Fruit fly (Drosophila melanogaster) whole organism, prepupa: ENCODE measurements around the gene CG11714.
A peak's percentile ranks its signal among the peaks of the same experiment; 100 is the strongest.

ENCODE experiments used
- Blimp-1 ChIP-seq: fragments of 200-800 bp; sonication (Bioruptor generic); optimal IDR thresholded peaks from 3 replicates; lab custom pipeline; 2017; ENCODE audit warnings: missing biosample characterization, missing genetic modification characterization, mild to moderate bottlenecking, moderate library complexity, missing genetic modification reagents
- CG10631 ChIP-seq: fragments of 200-800 bp; sonication (Bioruptor generic); optimal IDR thresholded peaks from 2 replicates; lab custom pipeline; 2016; ENCODE audit warnings: missing biosample characterization, missing genetic modification characterization
- CG10669 ChIP-seq: fragments of 200-800 bp; sonication (Bioruptor generic); optimal IDR thresholded peaks from 3 replicates; lab custom pipeline; 2018; ENCODE audit warnings: missing biosample characterization, mild to moderate bottlenecking, missing genetic modification characterization, moderate library complexity
- CG11294 ChIP-seq: fragments of 200-800 bp; sonication (Bioruptor generic); IDR thresholded peaks from 2 replicates; pipeline ENCODE4 v1.3.6; 2022; ENCODE audit warnings: missing biosample characterization, missing genetic modification characterization
- CG11762 ChIP-seq: fragments of 200-800 bp; sonication (Bioruptor generic); optimal IDR thresholded peaks from 3 replicates; lab custom pipeline; 2016; ENCODE audit warnings: missing biosample characterization, missing genetic modification characterization; ENCODE audit not compliant: insufficient read depth
- CG11902 ChIP-seq: fragments of 200-800 bp; sonication (Bioruptor generic); optimal IDR thresholded peaks from 3 replicates; lab custom pipeline; 2016; ENCODE audit warnings: missing biosample characterization, missing genetic modification characterization
- CG15336 ChIP-seq: fragments of 200-800 bp; sonication (Bioruptor generic); IDR thresholded peaks from 2 replicates; pipeline ENCODE4 v1.3.6; 2022; ENCODE audit warnings: missing biosample characterization, missing genetic modification characterization
- CG1621 ChIP-seq: fragments of 200-800 bp; sonication (Bioruptor generic); optimal IDR thresholded peaks from 3 replicates; lab custom pipeline; 2018; ENCODE audit warnings: missing biosample characterization, mild to moderate bottlenecking, missing genetic modification characterization
- CG16779 ChIP-seq: fragments of 200-800 bp; sonication (Bioruptor generic); optimal IDR thresholded peaks from 3 replicates; lab custom pipeline; 2017; ENCODE audit warnings: missing biosample characterization, mild to moderate bottlenecking, missing genetic modification characterization
- CG31627 ChIP-seq: fragments of 200-800 bp; sonication (Bioruptor generic); optimal IDR thresholded peaks from 3 replicates; lab custom pipeline; 2016; ENCODE audit warnings: missing biosample characterization, missing genetic modification characterization
- CG32006 ChIP-seq: fragments of 200-800 bp; sonication (Bioruptor generic); optimal IDR thresholded peaks from 3 replicates; lab custom pipeline; 2017; ENCODE audit warnings: missing biosample characterization, mild to moderate bottlenecking, missing genetic modification characterization
- CG34406 ChIP-seq: fragments of 200-800 bp; sonication (Bioruptor generic); optimal IDR thresholded peaks from 3 replicates; lab custom pipeline; 2016; ENCODE audit warnings: missing biosample characterization, missing genetic modification characterization
- CG3919 ChIP-seq: fragments of 200-800 bp; sonication (Bioruptor generic); optimal IDR thresholded peaks from 3 replicates; lab custom pipeline; 2016; ENCODE audit warnings: missing biosample characterization, missing genetic modification characterization
- CG4318 ChIP-seq: fragments of 200-800 bp; sonication (Bioruptor generic); optimal IDR thresholded peaks from 3 replicates; lab custom pipeline; 2017; ENCODE audit warnings: missing biosample characterization, mild to moderate bottlenecking, missing genetic modification characterization
- CG6163 ChIP-seq: fragments of 200-800 bp; sonication (Bioruptor generic); IDR thresholded peaks from 3 replicates; pipeline ENCODE4 v1.3.6; 2022; ENCODE audit warnings: missing biosample characterization, missing genetic modification characterization
- CG6276 ChIP-seq: fragments of 200-800 bp; sonication (Bioruptor generic); optimal IDR thresholded peaks from 2 replicates; lab custom pipeline; 2017; ENCODE audit warnings: missing biosample characterization, mild to moderate bottlenecking, missing genetic modification characterization
- CG6808 ChIP-seq: fragments of 200-800 bp; sonication (Bioruptor generic); optimal IDR thresholded peaks from 3 replicates; lab custom pipeline; 2017; ENCODE audit warnings: missing biosample characterization, missing genetic modification characterization, mild to moderate bottlenecking, moderate library complexity, missing genetic modification reagents
- CG7368 ChIP-seq: fragments of 200-800 bp; sonication (Bioruptor generic); optimal IDR thresholded peaks from 3 replicates; lab custom pipeline; 2016; ENCODE audit warnings: missing biosample characterization, missing genetic modification characterization
- CG8119 ChIP-seq: fragments of 200-800 bp; sonication (Bioruptor generic); IDR thresholded peaks from 3 replicates; pipeline ENCODE4 v1.3.6; 2022; ENCODE audit warnings: missing biosample characterization, missing genetic modification characterization
- CG8319 ChIP-seq: fragments of 200-800 bp; sonication (Bioruptor generic); optimal IDR thresholded peaks from 3 replicates; lab custom pipeline; 2016; ENCODE audit warnings: missing biosample characterization, missing genetic modification characterization
- CG9139 ChIP-seq: fragments of 200-800 bp; sonication (Bioruptor generic); optimal IDR thresholded peaks from 3 replicates; lab custom pipeline; 2017; ENCODE audit warnings: missing biosample characterization, mild to moderate bottlenecking, missing genetic modification characterization
- Eip75B ChIP-seq: fragments of 200-800 bp; sonication (Bioruptor generic); optimal IDR thresholded peaks from 3 replicates; lab custom pipeline; 2016; ENCODE audit warnings: missing biosample characterization, missing genetic modification characterization
- Eip78C ChIP-seq: fragments of 200-800 bp; sonication (Bioruptor generic); peaks from one replicate; lab custom pipeline; 2016; ENCODE audit warnings: missing biosample characterization, missing genetic modification characterization
- Ets96B ChIP-seq: fragments of 200-800 bp; optimal IDR thresholded peaks from 2 replicates; lab custom pipeline; 2019; ENCODE audit warnings: missing biosample characterization, mild to moderate bottlenecking, missing genetic modification characterization, moderate library complexity
- Gug ChIP-seq: fragments of 200-800 bp; sonication (Bioruptor generic); IDR thresholded peaks from 2 replicates; pipeline ENCODE4 v1.3.6; 2022; ENCODE audit warnings: missing biosample characterization, missing genetic modification characterization
- Hr39 ChIP-seq: fragments of 200-800 bp; sonication (Bioruptor generic); optimal IDR thresholded peaks from 2 replicates; lab custom pipeline; 2016; ENCODE audit warnings: missing biosample characterization, missing genetic modification characterization
- Lpt ChIP-seq: fragments of 200-800 bp; sonication (Bioruptor generic); optimal IDR thresholded peaks from 3 replicates; lab custom pipeline; 2016; ENCODE audit warnings: missing biosample characterization, missing genetic modification characterization
- Met ChIP-seq: fragments of 200-800 bp; sonication (Bioruptor generic); optimal IDR thresholded peaks from 3 replicates; lab custom pipeline; 2016; ENCODE audit warnings: missing biosample characterization, missing genetic modification characterization
- OdsH ChIP-seq: fragments of 200-800 bp; sonication (Bioruptor generic); optimal IDR thresholded peaks from 3 replicates; lab custom pipeline; 2016; ENCODE audit warnings: missing biosample characterization, missing genetic modification characterization
- Smox ChIP-seq: fragments of 200-800 bp; sonication (Bioruptor generic); optimal IDR thresholded peaks from 3 replicates; lab custom pipeline; 2016; ENCODE audit warnings: missing biosample characterization, missing genetic modification characterization
- Sox15 ChIP-seq: fragments of 200-800 bp; sonication (Bioruptor generic); optimal IDR thresholded peaks from 3 replicates; lab custom pipeline; 2016; ENCODE audit warnings: missing biosample characterization, missing genetic modification characterization
- dsx ChIP-seq: fragments of 200-800 bp; optimal IDR thresholded peaks from 3 replicates; lab custom pipeline; 2019; ENCODE audit warnings: missing biosample characterization, mild to moderate bottlenecking, missing genetic modification characterization, moderate library complexity; ENCODE audit not compliant: poor library complexity, severe bottlenecking
- eg ChIP-seq: fragments of 200-800 bp; sonication (Bioruptor generic); IDR thresholded peaks from 3 replicates; pipeline ENCODE4 v1.3.6; 2022; ENCODE audit warnings: missing biosample characterization, missing genetic modification characterization
- esn ChIP-seq: fragments of 200-800 bp; sonication (Bioruptor generic); optimal IDR thresholded peaks from 2 replicates; lab custom pipeline; 2016; ENCODE audit warnings: missing biosample characterization, mild to moderate bottlenecking, missing genetic modification characterization, moderate library complexity
- fd59A ChIP-seq: fragments of 200-800 bp; sonication (Bioruptor generic); optimal IDR thresholded peaks from 2 replicates; lab custom pipeline; 2017; ENCODE audit warnings: missing biosample characterization, mild to moderate bottlenecking, missing genetic modification characterization, missing genetic modification reagents
- net ChIP-seq: fragments of 200-800 bp; sonication (Bioruptor generic); optimal IDR thresholded peaks from 3 replicates; lab custom pipeline; 2016; ENCODE audit warnings: missing biosample characterization, missing genetic modification characterization
- pdm3 ChIP-seq: fragments of 200-800 bp; sonication (Bioruptor generic); optimal IDR thresholded peaks from 3 replicates; lab custom pipeline; 2016; ENCODE audit warnings: missing biosample characterization, missing genetic modification characterization
- salr ChIP-seq, 2 experiments: fragments of 200-800 bp; sonication (Bioruptor generic); optimal IDR thresholded peaks; 3 replicates each; lab custom pipeline; 2016 to 2018; ENCODE audit warnings: missing biosample characterization in 2 of 2, missing genetic modification characterization in 2 of 2, mild to moderate bottlenecking in 1 of 2
- spab ChIP-seq: fragments of 200-800 bp; sonication (Bioruptor generic); optimal IDR thresholded peaks from 2 replicates; lab custom pipeline; 2017; ENCODE audit warnings: missing biosample characterization, mild to moderate bottlenecking, missing genetic modification characterization, missing genetic modification reagents
- ss ChIP-seq, 2 experiments: fragments of 200-800 bp; sonication (Bioruptor generic); optimal IDR thresholded peaks; 2 replicates in 1 of 2; 3 replicates in 1 of 2; lab custom pipeline; 2017 to 2018; ENCODE audit warnings: mild to moderate bottlenecking in 2 of 2, missing biosample characterization in 2 of 2, missing genetic modification characterization in 2 of 2, moderate library complexity in 1 of 2
- svp ChIP-seq: fragments of 200-800 bp; sonication (Bioruptor generic); peaks from one replicate; lab custom pipeline; 2016; ENCODE audit warnings: missing biosample characterization, missing genetic modification characterization
- vri ChIP-seq: fragments of 200-800 bp; sonication (Bioruptor generic); optimal IDR thresholded peaks from 3 replicates; lab custom pipeline; 2016; ENCODE audit warnings: missing biosample characterization, mild to moderate bottlenecking, missing genetic modification characterization

CG11714 gene

dm6 chr3L:11561946-11562760, 39.6 kb upstream of the CG11714 start, which contains the start of the genes CG7394 and Mob2 (continued):
- TF ChIP-seq fd59A (GFP tag; lab: Kevin White, UChicago) (peak; percentile 73), CG16779 (no peak), esn (GFP tag; lab: Kevin White, UChicago) (peak; percentile 92), CG34406 (peak; percentile 89), CG8319 (GFP tag; lab: Kevin White, UChicago) (peak; percentile 74), CG7368 (GFP tag; lab: Kevin White, UChicago) (peak; percentile 88), CG32006 (GFP tag; lab: Kevin White, UChicago) (peak; percentile 84), Eip75B (peak; percentile 84), Sox15 (GFP tag; lab: Kevin White, UChicago) (peak; percentile 81), vri (GFP tag; lab: Kevin White, UChicago) (peak; percentile 91), Blimp-1 (GFP tag; lab: Kevin White, UChicago) (peak; percentile 46), pdm3 (GFP tag; lab: Kevin White, UChicago) (peak; percentile 92), CG3919 (GFP tag; lab: Kevin White, UChicago) (peak; percentile 89), CG4318 (GFP tag; lab: Kevin White, UChicago) (peak; percentile 78), CG8119 (peak; percentile 84), Hr39 (GFP tag; lab: Kevin White, UChicago) (peak; percentile 88), CG9139 (no peak), net (peak; percentile 87), Lpt (GFP tag; lab: Kevin White, UChicago) (peak; percentile 60), CG11762 (GFP tag; lab: Kevin White, UChicago) (peak; percentile 68), eg (GFP tag; lab: Robert Waterston, UW) (peak; percentile 91)

- TF ChIP-seq Hr39 (GFP tag; lab: Kevin White, UChicago) (peak; percentile 33), CG6163 (peak; percentile 34; the same call in 2 of the 3 replicates), ss (GFP tag; optimal IDR thresholded peaks at IDR 0.05; lab: Kevin White, UChicago) (peak; percentile 15 to 30), CG11294 (no peak), svp (GFP tag; lab: Kevin White, UChicago) (peak; percentile 98), CG11762 (GFP tag; lab: Kevin White, UChicago) (no peak), Met (GFP tag; lab: Kevin White, UChicago) (no peak), Blimp-1 (GFP tag; lab: Kevin White, UChicago) (no peak), dsx (GFP tag; lab: Kevin White, UChicago) (no peak), Ets96B (no peak), OdsH (GFP tag; lab: Kevin White, UChicago) (no peak), CG8119 (no peak), CG11902 (GFP tag; lab: Kevin White, UChicago) (no peak)
Measured at dm6 chr3L:11560885-11561284, 38.4 kb upstream of the CG11714 start.

dm6 chr3L:11557209-11557608, 34.7 kb upstream of the CG11714 start:
- TF ChIP-seq vri (GFP tag; lab: Kevin White, UChicago) (no peak), CG1621 (peak; percentile 25), CG3919 (GFP tag; lab: Kevin White, UChicago) (peak; percentile 46), CG31627 (GFP tag; lab: Kevin White, UChicago) (no peak), CG10669 (GFP tag; lab: Kevin White, UChicago) (peak; percentile 37), svp (GFP tag; lab: Kevin White, UChicago) (peak; percentile 74), CG16779 (peak; percentile 71), ss (GFP tag; optimal IDR thresholded peaks at IDR 0.05; lab: Kevin White, UChicago) (peak; percentile 81 to 82), spab (GFP tag; lab: Kevin White, UChicago) (peak; percentile 65), CG10631 (no peak), CG9139 (peak; percentile 83), Met (GFP tag; lab: Kevin White, UChicago) (no peak), Eip78C (GFP tag; lab: Kevin White, UChicago) (peak; percentile 40), CG6163 (peak; percentile 69), CG8119 (peak; percentile 72), Gug (GFP tag; lab: Robert Waterston, UW) (0 out of 2 replicates have a peak, but pooled peaks have one; percentile 16), fd59A (GFP tag; lab: Kevin White, UChicago) (no peak), CG6276 (GFP tag; lab: Kevin White, UChicago) (peak; percentile 91), salr (GFP tag; optimal IDR thresholded peaks at IDR 0.05; lab: Kevin White, UChicago) (peak in 1 of 2 experiments; percentile 11), CG32006 (GFP tag; lab: Kevin White, UChicago) (peak; percentile 0), net (peak; percentile 70), Lpt (GFP tag; lab: Kevin White, UChicago) (peak; percentile 28), Smox (no peak), OdsH (GFP tag; lab: Kevin White, UChicago) (no peak), dsx (GFP tag; lab: Kevin White, UChicago) (peak; percentile 20), eg (GFP tag; lab: Robert Waterston, UW) (peak; percentile 74; the same call in 2 of the 3 replicates), CG11762 (GFP tag; lab: Kevin White, UChicago) (peak; percentile 8), CG15336 (peak; percentile 58; the same call in 1 of the 2 replicates), Sox15 (GFP tag; lab: Kevin White, UChicago) (no peak), CG6808 (GFP tag; lab: Kevin White, UChicago) (peak; percentile 70)
